Fruit fly (Drosophila melanogaster): ENCODE measurements around the gene CG32944.

dm6 chr3R:4394117-4394516, 25.3 kb downstream of the CG32944 start, which contains the start of gene CG34112:
- TF ChIP-seq Pif1B (GFP tag; optimal IDR thresholded peaks at IDR 0.05) (no peak), Snoo (tag; optimal IDR thresholded peaks at IDR 0.05) (no peak), CG8301 (tag; optimal IDR thresholded peaks at IDR 0.05) (no peak), CG17806 (tag; optimal IDR thresholded peaks at IDR 0.05) (no peak), CG12605 (GFP tag; IDR thresholded peaks at IDR 0.05) (0 out of 2 replicates have a peak, but pooled peaks have one; percentile 16), CG8159 (tag; optimal IDR thresholded peaks at IDR 0.05) (no peak), rn (GFP tag; IDR thresholded peaks at IDR 0.05) (no peak), gl (tag; optimal IDR thresholded peaks at IDR 0.05) (no peak), CG4496 (GFP tag; IDR thresholded peaks at IDR 0.05) (0 out of 3 replicates have a peak, but pooled peaks have one; percentile 37), CG32121 (GFP tag; IDR thresholded peaks at IDR 0.05) (no peak), Ets98B (GFP tag; IDR thresholded peaks at IDR 0.05) (0 out of 2 replicates have a peak, but pooled peaks have one; percentile 23), CG13204 (GFP tag; optimal IDR thresholded peaks at IDR 0.05) (no peak)
